Worm (Caenorhabditis elegans) whole organism, L2 larva: Measurements from ENCODE around the gene C27D8.4.

ENCODE experiments used
- C34F6.9 ChIP-seq: fragments of 150-350 bp; optimal IDR thresholded peaks from 2 replicates; lab custom pipeline; 2014; ENCODE audit warnings: missing biosample characterization, missing genetic modification characterization
- F13H6.1 ChIP-seq: sonication (generic microtip); optimal IDR thresholded peaks from 2 replicates; lab custom pipeline; 2016; ENCODE audit warnings: missing genetic modification characterization, missing compliant biosample characterization
- R02D3.7 ChIP-seq: fragments of 150-350 bp; optimal IDR thresholded peaks from 2 replicates; lab custom pipeline; 2014; ENCODE audit warnings: missing biosample characterization, missing genetic modification characterization
- Y55F3AM.14 ChIP-seq: fragments of 200-800 bp; sonication (Bioruptor generic); optimal IDR thresholded peaks from 2 replicates; lab custom pipeline; 2018; ENCODE audit warnings: mild to moderate bottlenecking, missing genetic modification characterization, missing compliant biosample characterization
- ZK546.5 ChIP-seq: sonication (generic microtip); optimal IDR thresholded peaks from 2 replicates; lab custom pipeline; 2017; ENCODE audit warnings: missing biosample characterization, missing genetic modification characterization
- alr-1 ChIP-seq: fragments of 150-350 bp; optimal IDR thresholded peaks from 2 replicates; lab custom pipeline; 2014; ENCODE audit warnings: missing biosample characterization, missing genetic modification characterization
- aly-2 ChIP-seq: fragments of 150-350 bp; optimal IDR thresholded peaks from 2 replicates; lab custom pipeline; 2014; ENCODE audit warnings: missing biosample characterization, missing genetic modification characterization
- ama-1 ChIP-seq: fragments of 150-350 bp; optimal IDR thresholded peaks from 2 replicates; lab custom pipeline; 2018; ENCODE audit warnings: inconsistent platforms
- blmp-1 ChIP-seq: sonication (generic microtip); optimal IDR thresholded peaks from 2 replicates; lab custom pipeline; 2017; ENCODE audit warnings: missing genetic modification characterization, mild to moderate bottlenecking, missing compliant biosample characterization, antibody characterized with exemption, moderate library complexity; ENCODE audit not compliant: insufficient read depth
- ceh-16 ChIP-seq: fragments of 150-350 bp; optimal IDR thresholded peaks from 2 replicates; lab custom pipeline; 2014; ENCODE audit warnings: missing biosample characterization, missing genetic modification characterization
- ceh-82 ChIP-seq: fragments of 150-350 bp; optimal IDR thresholded peaks from 2 replicates; lab custom pipeline; 2014; ENCODE audit warnings: missing biosample characterization, missing genetic modification characterization
- crh-2 ChIP-seq: sonication (generic microtip); optimal IDR thresholded peaks from 2 replicates; lab custom pipeline; 2017; ENCODE audit warnings: missing biosample characterization, missing genetic modification characterization
- dmd-4 ChIP-seq: sonication (generic microtip); optimal IDR thresholded peaks from 2 replicates; lab custom pipeline; 2017; ENCODE audit warnings: missing biosample characterization, missing genetic modification characterization
- egl-27 ChIP-seq: sonication (generic microtip); optimal IDR thresholded peaks from 3 replicates; lab custom pipeline; 2017; ENCODE audit warnings: missing biosample characterization, missing genetic modification reagents, missing genetic modification characterization
- elt-1 ChIP-seq: fragments of 150-350 bp; optimal IDR thresholded peaks from 2 replicates; lab custom pipeline; 2014; ENCODE audit warnings: missing biosample characterization, missing genetic modification characterization
- elt-3 ChIP-seq: sonication (generic microtip); optimal IDR thresholded peaks from 2 replicates; lab custom pipeline; 2017; ENCODE audit warnings: missing biosample characterization, missing genetic modification characterization
- fos-1 ChIP-seq: fragments of 150-350 bp; optimal IDR thresholded peaks from 2 replicates; lab custom pipeline; 2014; ENCODE audit warnings: missing biosample characterization, missing genetic modification characterization
- gmeb-1 ChIP-seq: fragments of 150-350 bp; optimal IDR thresholded peaks from 2 replicates; lab custom pipeline; 2014; ENCODE audit warnings: missing biosample characterization, missing genetic modification characterization
- lin-11 ChIP-seq: fragments of 150-350 bp; sonication (generic microtip); optimal IDR thresholded peaks from 2 replicates; lab custom pipeline; 2014; ENCODE audit warnings: missing biosample characterization, missing genetic modification characterization, inconsistent platforms, mixed read lengths
- lin-13 ChIP-seq: fragments of 150-350 bp; optimal IDR thresholded peaks from 2 replicates; lab custom pipeline; 2014; ENCODE audit warnings: missing biosample characterization, missing genetic modification reagents, missing genetic modification characterization
- lin-39 ChIP-seq: fragments of 150-350 bp; optimal IDR thresholded peaks from 2 replicates; lab custom pipeline; 2014; ENCODE audit warnings: missing biosample characterization, missing genetic modification reagents, missing genetic modification characterization
- lsy-2 ChIP-seq, 2 experiments: fragments of 150-350 bp in 1 of 2; sonication (generic microtip) in 1 of 2; optimal IDR thresholded peaks; 2 replicates each; lab custom pipeline; 2014 to 2017; ENCODE audit warnings: missing biosample characterization in 2 of 2, missing genetic modification characterization in 2 of 2
- mab-5 ChIP-seq: fragments of 150-350 bp; optimal IDR thresholded peaks from 2 replicates; lab custom pipeline; 2014; ENCODE audit warnings: missing biosample characterization, missing genetic modification characterization
- mbf-1 ChIP-seq: sonication (generic microtip); optimal IDR thresholded peaks from 2 replicates; lab custom pipeline; 2017; ENCODE audit warnings: missing biosample characterization, missing genetic modification characterization
- mdl-1 ChIP-seq, 2 experiments: fragments of 150-350 bp in 1 of 2; sonication (generic microtip) in 1 of 2; optimal IDR thresholded peaks; 2 replicates each; lab custom pipeline; 2017; ENCODE audit warnings: missing biosample characterization in 2 of 2, missing genetic modification characterization in 2 of 2
- nhr-10 ChIP-seq: sonication (generic microtip); optimal IDR thresholded peaks from 2 replicates; lab custom pipeline; 2017; ENCODE audit warnings: missing biosample characterization, missing genetic modification characterization
- nhr-11 ChIP-seq: fragments of 150-350 bp; optimal IDR thresholded peaks from 2 replicates; lab custom pipeline; 2014; ENCODE audit warnings: missing biosample characterization, missing genetic modification characterization
- nhr-12 ChIP-seq: fragments of 150-350 bp; optimal IDR thresholded peaks from 2 replicates; lab custom pipeline; 2014; ENCODE audit warnings: missing biosample characterization, missing genetic modification characterization
- nhr-129 ChIP-seq: fragments of 150-350 bp; optimal IDR thresholded peaks from 2 replicates; lab custom pipeline; 2014; ENCODE audit warnings: missing biosample characterization, missing genetic modification characterization
- nhr-21 ChIP-seq: fragments of 150-350 bp; optimal IDR thresholded peaks from 2 replicates; lab custom pipeline; 2014; ENCODE audit warnings: missing biosample characterization, missing genetic modification characterization
- nhr-23 ChIP-seq: fragments of 150-350 bp; optimal IDR thresholded peaks from 2 replicates; lab custom pipeline; 2014; ENCODE audit warnings: missing biosample characterization, missing genetic modification reagents, missing genetic modification characterization
- nhr-237 ChIP-seq: fragments of 150-350 bp; optimal IDR thresholded peaks from 2 replicates; lab custom pipeline; 2014; ENCODE audit warnings: missing biosample characterization, missing genetic modification characterization
- nhr-25 ChIP-seq: fragments of 150-350 bp; sonication (generic microtip); optimal IDR thresholded peaks from 3 replicates; lab custom pipeline; 2014; ENCODE audit warnings: missing biosample characterization, missing genetic modification characterization
- nhr-6 ChIP-seq: fragments of 150-350 bp; optimal IDR thresholded peaks from 2 replicates; lab custom pipeline; 2014; ENCODE audit warnings: missing biosample characterization, missing genetic modification characterization
- nhr-77 ChIP-seq: fragments of 150-350 bp; optimal IDR thresholded peaks from 2 replicates; lab custom pipeline; 2014; ENCODE audit warnings: missing biosample characterization, missing genetic modification characterization
- peb-1 ChIP-seq: fragments of 150-350 bp; optimal IDR thresholded peaks from 2 replicates; lab custom pipeline; 2014; ENCODE audit warnings: missing biosample characterization, missing genetic modification characterization
- sem-4 ChIP-seq: fragments of 150-350 bp; optimal IDR thresholded peaks from 2 replicates; lab custom pipeline; 2014; ENCODE audit warnings: missing biosample characterization, missing genetic modification reagents, missing genetic modification characterization
- skn-1 ChIP-seq: sonication (generic microtip); optimal IDR thresholded peaks from 2 replicates; lab custom pipeline; 2017; ENCODE audit warnings: missing biosample characterization, missing genetic modification characterization
- sma-3 ChIP-seq: sonication (generic microtip); optimal IDR thresholded peaks from 2 replicates; lab custom pipeline; 2016; ENCODE audit warnings: missing genetic modification reagents, missing genetic modification characterization, missing compliant biosample characterization
- sma-9 ChIP-seq, 2 experiments: fragments of 150-350 bp in 1 of 2; sonication (generic microtip) in 1 of 2; optimal IDR thresholded peaks; 2 replicates each; lab custom pipeline; 2014 to 2016; ENCODE audit warnings: missing genetic modification characterization in 2 of 2, mild to moderate bottlenecking in 1 of 2, missing biosample characterization in 1 of 2, missing compliant biosample characterization in 1 of 2, missing genetic modification reagents in 1 of 2, moderate library complexity in 1 of 2
- snpc-4 ChIP-seq: fragments of 150-350 bp; optimal IDR thresholded peaks from 2 replicates; lab custom pipeline; 2014; ENCODE audit warnings: missing biosample characterization, missing genetic modification characterization
- unc-39 ChIP-seq: fragments of 150-350 bp; optimal IDR thresholded peaks from 2 replicates; lab custom pipeline; 2014; ENCODE audit warnings: missing biosample characterization, missing genetic modification characterization
- unc-55 ChIP-seq: fragments of 150-350 bp; sonication (generic microtip); optimal IDR thresholded peaks from 3 replicates; lab custom pipeline; 2014; ENCODE audit warnings: missing biosample characterization, missing genetic modification reagents, missing genetic modification characterization
- unc-62 ChIP-seq: fragments of 150-350 bp; optimal IDR thresholded peaks from 2 replicates; lab custom pipeline; 2014; ENCODE audit warnings: missing biosample characterization, missing genetic modification reagents, missing genetic modification characterization
- zag-1 ChIP-seq: fragments of 150-350 bp; optimal IDR thresholded peaks from 2 replicates; lab custom pipeline; 2014; ENCODE audit warnings: missing biosample characterization, missing genetic modification characterization
- ztf-1 ChIP-seq: fragments of 200-800 bp; sonication (Bioruptor generic); conservative IDR thresholded peaks from 2 replicates; pipeline ENCODE4 v1.3.6; 2022; ENCODE audit warnings: missing genetic modification characterization, missing compliant biosample characterization
- ztf-11 ChIP-seq: sonication (generic microtip); optimal IDR thresholded peaks from 2 replicates; lab custom pipeline; 2017; ENCODE audit warnings: missing biosample characterization, missing genetic modification characterization
- ztf-4 ChIP-seq: fragments of 150-350 bp; optimal IDR thresholded peaks from 2 replicates; lab custom pipeline; 2014; ENCODE audit warnings: missing biosample characterization, missing genetic modification characterization

C27D8.4 gene

ce11 chrIV:12711644-12712043, 7.7 kb downstream of the C27D8.4 start, which contains the start of gene C27D8.3:
Gene C27D8.3, minus strand, starts transcription at chrIV:12711744.
- TF ChIP-seq nhr-6: no peak
- TF ChIP-seq lin-13 (GFP tag; lab: Kevin White, UChicago): no peak
- no peak for TF ChIP-seq zag-1 (tag; lab: Kevin White, UChicago)
- TF ChIP-seq peb-1 (tag; lab: Kevin White, UChicago): no peak
- no peak for TF ChIP-seq lin-11
- no peak for TF ChIP-seq mbf-1 (tag; lab: Kevin White, UChicago)
- no peak for TF ChIP-seq F13H6.1 (tag; lab: Kevin White, UChicago)
- TF ChIP-seq mdl-1 (tag; optimal IDR thresholded peaks at IDR 0.05; lab: Kevin White, UChicago): no peak
- TF ChIP-seq sma-3 (GFP tag; lab: Kevin White, UChicago): no peak
- no peak for TF ChIP-seq nhr-21 (tag; lab: Kevin White, UChicago)

- TF ChIP-seq lin-39 (tag; lab: Kevin White, UChicago) (no peak), mbf-1 (tag; lab: Kevin White, UChicago) (no peak), unc-55 (GFP tag; lab: Kevin White, UChicago) (no peak), unc-62 (GFP tag; lab: Kevin White, UChicago) (no peak), nhr-6 (peak; percentile 38), ztf-11 (tag; lab: Kevin White, UChicago) (no peak), zag-1 (tag; lab: Kevin White, UChicago) (no peak), gmeb-1 (tag; lab: Kevin White, UChicago) (peak; percentile 67), mdl-1 (tag; optimal IDR thresholded peaks at IDR 0.05; lab: Kevin White, UChicago) (peak in 1 of 2 experiments; percentile 76), R02D3.7 (tag; lab: Kevin White, UChicago) (no peak), nhr-21 (tag; lab: Kevin White, UChicago) (peak; percentile 75), nhr-11 (tag; lab: Kevin White, UChicago) (no peak), crh-2 (tag; lab: Kevin White, UChicago) (peak; percentile 67), elt-1 (tag; lab: Kevin White, UChicago) (no peak), lin-13 (GFP tag; lab: Kevin White, UChicago) (peak; percentile 42), ztf-4 (tag; lab: Kevin White, UChicago) (no peak), nhr-12 (tag; lab: Kevin White, UChicago) (no peak), skn-1 (tag; lab: Kevin White, UChicago) (peak; percentile 38), blmp-1 (peak; percentile 25), elt-3 (tag; lab: Kevin White, UChicago) (no peak), ceh-82 (tag; lab: Kevin White, UChicago) (no peak), unc-39 (no peak), fos-1 (tag; lab: Kevin White, UChicago) (peak; percentile 88), nhr-10 (no peak), F13H6.1 (tag; lab: Kevin White, UChicago) (peak; percentile 41), ZK546.5 (no peak), dmd-4 (tag; lab: Kevin White, UChicago) (no peak), egl-27 (tag; lab: Kevin White, UChicago) (no peak), ztf-1 (GFP tag; lab: Robert Waterston, UW) (no peak), C34F6.9 (tag; lab: Kevin White, UChicago) (no peak), peb-1 (tag; lab: Kevin White, UChicago) (no peak), mab-5 (tag; lab: Kevin White, UChicago) (no peak), lsy-2 (tag; optimal IDR thresholded peaks at IDR 0.05; lab: Kevin White, UChicago) (peak in 1 of 2 experiments; percentile 42), nhr-237 (no peak), snpc-4 (tag; lab: Kevin White, UChicago) (no peak), sma-9 (GFP tag; optimal IDR thresholded peaks at IDR 0.05; lab: Kevin White, UChicago) (peak; percentile 89), sma-9 (tag; optimal IDR thresholded peaks at IDR 0.05; lab: Kevin White, UChicago) (no peak), nhr-25 (tag; lab: Kevin White, UChicago) (peak; percentile 78), nhr-23 (tag; lab: Kevin White, UChicago) (no peak), ceh-16 (no peak), sem-4 (tag; lab: Kevin White, UChicago) (no peak), Y55F3AM.14 (peak; percentile 53), ama-1 (lab: Kevin White, UChicago) (peak; percentile 9), sma-3 (GFP tag; lab: Kevin White, UChicago) (peak; percentile 89), nhr-129 (tag; lab: Kevin White, UChicago) (peak; percentile 18), alr-1 (no peak), lin-11 (no peak), nhr-77 (tag; lab: Kevin White, UChicago) (no peak), aly-2 (tag; lab: Kevin White, UChicago) (no peak)
- TF ChIP-seq, all 48 proteins: peak for 17
Measured at ce11 chrIV:12715947-12716382, 12.1 kb downstream of the C27D8.4 start.
